Worm (Caenorhabditis elegans): Measurements from ENCODE around the gene C54C6.11.

The C54C6.11 gene

DNA sequence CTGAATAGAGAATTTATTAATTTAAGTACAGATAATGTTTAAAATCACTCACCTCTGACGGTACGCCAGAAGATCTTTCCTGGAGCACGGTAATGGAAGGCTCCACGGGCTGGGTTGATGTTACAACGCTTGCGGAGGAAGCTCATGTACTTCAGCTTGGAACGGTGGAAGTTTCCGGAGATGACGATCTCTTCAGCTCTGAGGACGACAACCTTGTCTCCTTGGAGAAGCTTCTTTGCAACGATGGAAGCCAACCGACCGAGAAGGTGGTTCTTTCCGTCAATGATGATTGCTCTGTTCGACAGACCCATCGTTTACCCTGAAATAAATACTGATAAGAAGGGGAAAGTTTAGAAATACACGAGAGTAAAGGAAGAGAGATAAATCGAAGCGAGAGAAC lies 44.8 kb upstream of the C54C6.11 start, which contains the start of gene rpl-16:
Gene rpl-16 (minus strand): TSS at position 319 of the 400 bp plus-strand sequence.
- TF ChIP-seq unc-39 (tag; optimal IDR thresholded peaks at IDR 0.05) (no peak), nhr-28 (tag; optimal IDR thresholded peaks at IDR 0.05) (no peak), sptf-1 (tag; optimal IDR thresholded peaks at IDR 0.05) (no peak), ceh-39 (tag; optimal IDR thresholded peaks at IDR 0.05) (no peak), cnd-1 (tag; optimal IDR thresholded peaks at IDR 0.05) (no peak), ces-1 (GFP tag; optimal IDR thresholded peaks at IDR 0.05) (no peak), sem-2 (GFP tag; optimal IDR thresholded peaks at IDR 0.05) (no peak), flh-1 (GFP tag; optimal IDR thresholded peaks at IDR 0.05) (no peak), mls-2 (tag; optimal IDR thresholded peaks at IDR 0.05) (no peak), ztf-11 (tag; optimal IDR thresholded peaks at IDR 0.05) (no peak), mep-1 (tag; optimal IDR thresholded peaks at IDR 0.05) (no peak), tbx-8 (GFP tag; optimal IDR thresholded peaks at IDR 0.05) (no peak), snpc-4 (tag; optimal IDR thresholded peaks at IDR 0.05) (no peak), elt-3 (tag; optimal IDR thresholded peaks at IDR 0.05) (no peak), mab-5 (tag; optimal IDR thresholded peaks at IDR 0.05) (no peak), blmp-1 (tag; optimal IDR thresholded peaks at IDR 0.05) (no peak), nhr-237 (tag; optimal IDR thresholded peaks at IDR 0.05) (no peak), nhr-76 (tag; optimal IDR thresholded peaks at IDR 0.05) (no peak), elt-1 (tag; optimal IDR thresholded peaks at IDR 0.05; ENCODE audit: borderline replicate concordance, insufficient read depth) (no peak)

DNA sequence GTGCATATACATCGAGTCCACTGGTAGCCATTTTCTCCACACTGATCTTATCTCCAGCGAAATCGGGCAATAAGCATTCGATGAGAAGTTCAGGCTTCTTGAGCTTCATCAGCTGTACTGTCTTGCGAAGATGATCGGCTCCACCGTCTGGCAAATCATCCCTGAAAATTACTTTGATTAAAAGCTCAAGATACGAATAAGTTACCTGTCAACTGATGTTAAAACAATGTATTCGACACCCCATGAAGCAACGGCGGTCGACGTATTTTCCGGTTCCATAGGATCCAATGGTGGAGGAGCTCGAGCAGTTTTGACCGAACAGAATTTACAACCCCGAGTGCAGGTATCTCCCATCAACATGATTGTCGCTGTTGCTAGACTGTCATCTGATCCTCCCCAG lies 43.9 kb upstream of the C54C6.11 start:
- no peak for TF ChIP-seq nhr-237 (tag; optimal IDR thresholded peaks at IDR 0.05)
- TF ChIP-seq lin-13 (tag; optimal IDR thresholded peaks at IDR 0.05), result no peak
- no peak for TF ChIP-seq ceh-83 (GFP tag; optimal IDR thresholded peaks at IDR 0.05)
- no peak for TF ChIP-seq nhr-76 (tag; optimal IDR thresholded peaks at IDR 0.05)
- TF ChIP-seq ztf-11 (tag; optimal IDR thresholded peaks at IDR 0.05), result no peak
- TF ChIP-seq bed-3 (GFP tag; optimal IDR thresholded peaks at IDR 0.05), result no peak
- no peak for TF ChIP-seq ceh-39 (tag; optimal IDR thresholded peaks at IDR 0.05)
- no peak for TF ChIP-seq tbx-8 (GFP tag; optimal IDR thresholded peaks at IDR 0.05)
- TF ChIP-seq snpc-4 (tag; optimal IDR thresholded peaks at IDR 0.05), result no peak
- no peak for TF ChIP-seq unc-39 (tag; optimal IDR thresholded peaks at IDR 0.05)
- no peak for TF ChIP-seq sem-2 (GFP tag; optimal IDR thresholded peaks at IDR 0.05)
- no peak for TF ChIP-seq pha-4 (tag; optimal IDR thresholded peaks at IDR 0.05)
- no peak for TF ChIP-seq unc-62 (GFP tag; optimal IDR thresholded peaks at IDR 0.05)
- TF ChIP-seq drap-1 (GFP tag; optimal IDR thresholded peaks at IDR 0.05), result no peak
- TF ChIP-seq sptf-1 (tag; optimal IDR thresholded peaks at IDR 0.05), result no peak
- no peak for TF ChIP-seq lsy-2 (tag; optimal IDR thresholded peaks at IDR 0.05)
- no peak for TF ChIP-seq mls-2 (tag; optimal IDR thresholded peaks at IDR 0.05)

ce11 chrIII:3505051-3505548 lies 43.0 kb upstream of the C54C6.11 start, which contains the start of gene lias-1:
lias-1 (minus strand) TSS chrIII:3505101.
- TF ChIP-seq ham-2 (GFP tag; optimal IDR thresholded peaks at IDR 0.05) (peak; percentile 58), unc-62 (GFP tag; optimal IDR thresholded peaks at IDR 0.05) (no peak), M03D4.4 (tag; optimal IDR thresholded peaks at IDR 0.05) (peak; percentile 62), lin-32 (GFP tag; optimal IDR thresholded peaks at IDR 0.05) (no peak), unc-39 (tag; optimal IDR thresholded peaks at IDR 0.05) (no peak), snpc-4 (tag; optimal IDR thresholded peaks at IDR 0.05) (no peak), ztf-11 (tag; optimal IDR thresholded peaks at IDR 0.05) (peak; percentile 15), mep-1 (tag; optimal IDR thresholded peaks at IDR 0.05) (peak; percentile 92), sptf-1 (tag; optimal IDR thresholded peaks at IDR 0.05) (peak; percentile 81), nhr-12 (tag; optimal IDR thresholded peaks at IDR 0.05) (no peak), nhr-237 (tag; optimal IDR thresholded peaks at IDR 0.05) (peak; percentile 64), nhr-2 (tag; optimal IDR thresholded peaks at IDR 0.05) (no peak), mab-5 (tag; optimal IDR thresholded peaks at IDR 0.05) (no peak), flh-1 (GFP tag; optimal IDR thresholded peaks at IDR 0.05) (no peak), ceh-39 (tag; optimal IDR thresholded peaks at IDR 0.05) (no peak), drap-1 (GFP tag; optimal IDR thresholded peaks at IDR 0.05) (no peak), ceh-43 (GFP tag; optimal IDR thresholded peaks at IDR 0.05) (peak; percentile 31), lin-13 (tag; optimal IDR thresholded peaks at IDR 0.05) (peak; percentile 86), ceh-83 (GFP tag; optimal IDR thresholded peaks at IDR 0.05) (no peak), tbx-8 (GFP tag; optimal IDR thresholded peaks at IDR 0.05) (peak; percentile 58), elt-3 (tag; optimal IDR thresholded peaks at IDR 0.05) (no peak), ces-1 (GFP tag; optimal IDR thresholded peaks at IDR 0.05) (peak; percentile 61), blmp-1 (tag; optimal IDR thresholded peaks at IDR 0.05) (no peak), mls-2 (tag; optimal IDR thresholded peaks at IDR 0.05) (no peak), pha-4 (tag; optimal IDR thresholded peaks at IDR 0.05) (peak; percentile 87), unc-120 (tag; optimal IDR thresholded peaks at IDR 0.05; ENCODE audit: poor library complexity, severe bottlenecking) (peak; percentile 58), sem-2 (GFP tag; optimal IDR thresholded peaks at IDR 0.05) (no peak), elt-1 (tag; optimal IDR thresholded peaks at IDR 0.05; ENCODE audit: borderline replicate concordance, insufficient read depth) (no peak), bed-3 (GFP tag; optimal IDR thresholded peaks at IDR 0.05) (no peak), hlh-1 (tag; optimal IDR thresholded peaks at IDR 0.05) (peak; percentile 80), cnd-1 (tag; optimal IDR thresholded peaks at IDR 0.05) (no peak), lsy-2 (tag; optimal IDR thresholded peaks at IDR 0.05) (peak; percentile 96), zip-8 (tag; optimal IDR thresholded peaks at IDR 0.05) (no peak), nhr-28 (tag; optimal IDR thresholded peaks at IDR 0.05) (no peak), nhr-76 (tag; optimal IDR thresholded peaks at IDR 0.05) (no peak)

Data from whole organism, mixed stage, embryonic.